Fruit fly (Drosophila melanogaster): ENCODE data around the gene scu.

- TF ChIP-seq CG12768 (GFP tag; optimal IDR thresholded peaks at IDR 0.05) (no peak), Hr96 (GFP tag; optimal IDR thresholded peaks at IDR 0.05) (no peak), cic (GFP tag; optimal IDR thresholded peaks at IDR 0.05) (no peak), CG11617 (GFP tag; optimal IDR thresholded peaks at IDR 0.05) (no peak), Crg-1 (GFP tag; optimal IDR thresholded peaks at IDR 0.05) (no peak), kay (GFP tag; ENCODE audit: borderline replicate concordance) (no peak)
These were observed 17.6 kb downstream of the scu start for dm6 chrX:18108676-18109075.

Measured in whole organism, adult.